Worm (Caenorhabditis elegans): ENCODE measurements around the gene gcy-6.

gcy-6 gene

ce11 chrV:10280112-10280511 is 33.7 kb downstream of the gcy-6 start:
- TF ChIP-seq F13C5.2 (tag; optimal IDR thresholded peaks at IDR 0.05) = no peak
- no peak for TF ChIP-seq scrt-1 (GFP tag; IDR thresholded peaks at IDR 0.05)
- no peak for TF ChIP-seq sea-1 (GFP tag; conservative IDR thresholded peaks at IDR 0.05)
- no peak for TF ChIP-seq aly-1 (tag; optimal IDR thresholded peaks at IDR 0.05)
- TF ChIP-seq flt-1 (GFP tag; IDR thresholded peaks at IDR 0.05) = no peak
- TF ChIP-seq tra-4 (tag; optimal IDR thresholded peaks at IDR 0.05) = no peak
- TF ChIP-seq pes-1 (GFP tag; IDR thresholded peaks at IDR 0.05) = no peak
- TF ChIP-seq ceh-36 (tag; optimal IDR thresholded peaks at IDR 0.05) = no peak
- no peak for TF ChIP-seq tbx-37 (GFP tag; conservative IDR thresholded peaks at IDR 0.05)
- TF ChIP-seq ceh-13 (GFP tag; optimal IDR thresholded peaks at IDR 0.05) = no peak
- no peak for TF ChIP-seq B0310.2 (tag; optimal IDR thresholded peaks at IDR 0.05)
- no peak for TF ChIP-seq ama-1 (optimal IDR thresholded peaks at IDR 0.05)
- no peak for TF ChIP-seq tbx-11 (GFP tag; IDR thresholded peaks at IDR 0.05)
- no peak for TF ChIP-seq hnd-1 (tag; optimal IDR thresholded peaks at IDR 0.05)
- TF ChIP-seq hmbx-1 (tag; optimal IDR thresholded peaks at IDR 0.05) = no peak
- no peak for TF ChIP-seq hmg-4 (GFP tag; optimal IDR thresholded peaks at IDR 0.05)
- TF ChIP-seq ets-7 (tag; optimal IDR thresholded peaks at IDR 0.05) = no peak

- no peak for TF ChIP-seq hmbx-1 (tag; optimal IDR thresholded peaks at IDR 0.05)
- no peak for TF ChIP-seq sea-1 (GFP tag; conservative IDR thresholded peaks at IDR 0.05)
- no peak for TF ChIP-seq ceh-13 (GFP tag; optimal IDR thresholded peaks at IDR 0.05)
- no peak for TF ChIP-seq hmg-4 (GFP tag; optimal IDR thresholded peaks at IDR 0.05)
- no peak for TF ChIP-seq ama-1 (optimal IDR thresholded peaks at IDR 0.05)
- TF ChIP-seq pes-1 (GFP tag; IDR thresholded peaks at IDR 0.05) = no peak
- no peak for TF ChIP-seq flt-1 (GFP tag; IDR thresholded peaks at IDR 0.05)
- no peak for TF ChIP-seq F13C5.2 (tag; optimal IDR thresholded peaks at IDR 0.05)
- TF ChIP-seq tra-4 (tag; optimal IDR thresholded peaks at IDR 0.05) = no peak
- TF ChIP-seq scrt-1 (GFP tag; IDR thresholded peaks at IDR 0.05) = no peak
- TF ChIP-seq B0310.2 (tag; optimal IDR thresholded peaks at IDR 0.05) = no peak
- no peak for TF ChIP-seq ceh-36 (tag; optimal IDR thresholded peaks at IDR 0.05)
These were observed 36.3 kb downstream of the gcy-6 start, which contains the start of gene lys-1 for ce11 chrV:10277579-10277978. TSS of gene lys-1 (plus strand) at chrV:10277904.

DNA sequence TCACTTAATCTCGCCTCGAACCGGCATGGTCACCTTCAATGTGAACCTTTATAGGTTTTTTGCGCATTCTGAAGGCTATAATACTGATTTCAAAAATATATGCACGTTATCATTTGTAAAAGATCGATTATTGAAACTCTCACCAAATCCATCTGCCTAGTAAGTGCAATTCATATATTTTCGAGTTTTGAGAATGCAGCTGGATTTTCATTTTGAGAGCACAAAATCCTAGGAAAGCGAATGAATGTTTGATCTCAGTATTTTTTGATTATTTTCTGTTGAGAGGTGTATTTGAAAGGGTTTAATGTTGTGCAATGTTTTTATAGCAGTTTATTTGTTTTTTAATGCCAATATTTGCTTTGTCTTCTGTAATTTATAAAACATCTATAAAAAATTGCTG is 37.8 kb downstream of the gcy-6 start:
- no peak for TF ChIP-seq pes-1 (GFP tag; IDR thresholded peaks at IDR 0.05)
- no peak for TF ChIP-seq ceh-13 (GFP tag; optimal IDR thresholded peaks at IDR 0.05)
- TF ChIP-seq scrt-1 (GFP tag; IDR thresholded peaks at IDR 0.05) = no peak
- no peak for TF ChIP-seq ama-1 (optimal IDR thresholded peaks at IDR 0.05)
- no peak for TF ChIP-seq B0310.2 (tag; optimal IDR thresholded peaks at IDR 0.05)
- no peak for TF ChIP-seq F13C5.2 (tag; optimal IDR thresholded peaks at IDR 0.05)
- no peak for TF ChIP-seq tbx-11 (GFP tag; IDR thresholded peaks at IDR 0.05)

DNA sequence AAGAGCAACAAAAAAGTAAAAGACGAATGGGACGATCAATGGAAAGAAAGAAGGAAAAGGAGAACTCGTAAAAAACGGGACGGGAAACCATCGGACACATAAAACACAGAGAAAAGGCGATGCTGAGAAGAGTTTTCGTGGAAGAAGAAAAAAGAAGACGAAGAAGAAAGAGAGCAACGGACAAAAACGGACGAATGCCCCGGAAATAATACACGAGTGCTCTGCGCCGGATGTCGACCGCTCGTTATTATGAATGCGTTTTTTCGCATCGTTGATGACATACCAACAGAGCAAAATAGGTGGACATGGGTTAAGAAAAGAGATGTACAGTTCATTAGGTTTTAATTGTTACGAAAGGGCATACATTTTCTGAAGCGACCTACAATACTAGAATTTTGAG is 38.2 kb downstream of the gcy-6 start, which contains the start of gene Y22F5A.11:
Gene Y22F5A.11, minus strand, starts transcription at position 28 of the 400 bp plus-strand sequence.
- TF ChIP-seq ets-7 (tag; optimal IDR thresholded peaks at IDR 0.05) (no peak), ceh-13 (GFP tag; optimal IDR thresholded peaks at IDR 0.05) (no peak), B0310.2 (tag; optimal IDR thresholded peaks at IDR 0.05) (no peak), scrt-1 (GFP tag; IDR thresholded peaks at IDR 0.05) (no peak)

DNA sequence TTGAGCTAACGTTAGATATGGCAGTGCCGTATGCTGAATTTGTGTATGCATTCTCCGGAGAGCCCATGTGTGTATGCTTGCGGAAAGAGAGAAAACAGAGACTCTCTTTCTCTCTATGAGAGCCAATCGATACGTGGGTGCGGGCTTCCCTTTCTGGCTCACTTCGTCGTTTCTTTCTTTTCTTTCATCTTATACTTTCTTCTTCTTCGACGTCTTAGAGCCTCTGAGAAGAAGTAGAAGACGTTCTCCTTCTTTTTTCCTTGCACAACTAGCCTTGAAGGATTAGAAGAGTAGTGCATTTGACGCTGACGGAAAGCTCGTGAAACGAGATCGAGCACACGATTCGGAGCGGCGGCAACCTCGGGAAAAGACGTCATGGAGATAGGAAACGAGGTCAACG is 40.0 kb downstream of the gcy-6 start:
- no peak for TF ChIP-seq hmg-4 (GFP tag; optimal IDR thresholded peaks at IDR 0.05)

- TF ChIP-seq hmg-4 (GFP tag; optimal IDR thresholded peaks at IDR 0.05) (no peak), tra-4 (tag; optimal IDR thresholded peaks at IDR 0.05) (no peak), sea-1 (GFP tag; conservative IDR thresholded peaks at IDR 0.05) (no peak), hnd-1 (tag; optimal IDR thresholded peaks at IDR 0.05) (no peak), tbx-11 (GFP tag; IDR thresholded peaks at IDR 0.05) (no peak), scrt-1 (GFP tag; IDR thresholded peaks at IDR 0.05) (no peak), B0310.2 (tag; optimal IDR thresholded peaks at IDR 0.05) (no peak), F13C5.2 (tag; optimal IDR thresholded peaks at IDR 0.05) (no peak), tbx-37 (GFP tag; conservative IDR thresholded peaks at IDR 0.05) (no peak), aly-1 (tag; optimal IDR thresholded peaks at IDR 0.05) (no peak), hmbx-1 (tag; optimal IDR thresholded peaks at IDR 0.05) (no peak), pes-1 (GFP tag; IDR thresholded peaks at IDR 0.05) (no peak), ets-7 (tag; optimal IDR thresholded peaks at IDR 0.05) (no peak), ceh-13 (GFP tag; optimal IDR thresholded peaks at IDR 0.05) (no peak), flt-1 (GFP tag; IDR thresholded peaks at IDR 0.05) (no peak), ceh-36 (tag; optimal IDR thresholded peaks at IDR 0.05) (no peak), ama-1 (optimal IDR thresholded peaks at IDR 0.05) (no peak)
These were observed 43.6 kb downstream of the gcy-6 start, which contains the start of gene ric-4 for ce11 chrV:10270214-10270613. TSS of gene ric-4 (minus strand) at chrV:10270314.

DNA sequence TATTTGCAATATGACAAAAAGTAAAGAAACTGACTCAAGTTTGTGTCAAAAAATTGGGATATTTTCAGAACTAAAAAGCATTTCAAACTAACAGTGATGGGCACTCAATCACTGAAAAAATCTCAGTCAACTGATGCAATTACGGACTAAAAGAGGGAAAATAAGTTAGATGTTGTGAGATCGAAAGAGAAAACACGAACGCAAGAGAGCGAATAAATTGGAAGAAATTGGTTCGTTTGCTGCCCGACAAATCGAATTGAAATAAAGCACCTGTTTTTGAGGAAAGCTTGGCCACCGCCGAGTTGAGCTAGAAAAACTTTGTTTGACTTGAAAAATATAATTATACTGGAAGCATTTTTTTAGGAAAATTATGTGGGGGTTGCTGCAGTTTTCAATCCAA is 47.8 kb downstream of the gcy-6 start:
- TF ChIP-seq ama-1 (optimal IDR thresholded peaks at IDR 0.05) = no peak

ce11 chrV:10265019-10265418 is 48.8 kb downstream of the gcy-6 start:
- TF ChIP-seq ama-1 (optimal IDR thresholded peaks at IDR 0.05) = no peak
- no peak for TF ChIP-seq flt-1 (GFP tag; IDR thresholded peaks at IDR 0.05)

DNA sequence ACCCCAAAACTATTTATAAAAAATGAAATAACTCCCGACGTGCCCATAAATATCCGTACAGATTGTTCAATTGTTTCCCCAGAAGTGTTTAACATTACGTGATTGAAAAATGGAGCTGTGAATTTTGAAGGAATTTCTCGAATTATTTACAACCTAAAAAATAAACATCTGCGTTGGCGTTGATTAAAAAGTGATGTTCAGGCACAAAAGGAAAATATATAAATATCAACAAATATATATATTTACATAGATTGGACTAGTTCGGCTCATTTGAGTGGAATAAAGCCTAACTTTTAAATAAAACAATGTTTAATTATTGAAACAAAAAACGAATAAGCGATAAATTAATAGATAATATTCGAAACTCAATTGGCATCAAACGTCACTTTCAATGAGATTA is 53.4 kb downstream of the gcy-6 start, which contains the start of gene sri-18:
Gene sri-18, minus strand, starts transcription at position 101 of the 400 bp plus-strand sequence.
- TF ChIP-seq hmg-4 (GFP tag; optimal IDR thresholded peaks at IDR 0.05) (no peak), tbx-11 (GFP tag; IDR thresholded peaks at IDR 0.05) (no peak), ceh-13 (GFP tag; optimal IDR thresholded peaks at IDR 0.05) (no peak), aly-1 (tag; optimal IDR thresholded peaks at IDR 0.05) (no peak), tra-4 (tag; optimal IDR thresholded peaks at IDR 0.05) (no peak), B0310.2 (tag; optimal IDR thresholded peaks at IDR 0.05) (no peak), tbx-37 (GFP tag; conservative IDR thresholded peaks at IDR 0.05) (no peak), flt-1 (GFP tag; IDR thresholded peaks at IDR 0.05) (no peak), sea-1 (GFP tag; conservative IDR thresholded peaks at IDR 0.05) (no peak), ets-7 (tag; optimal IDR thresholded peaks at IDR 0.05) (no peak), scrt-1 (GFP tag; IDR thresholded peaks at IDR 0.05) (no peak)

All from whole organism, early embryonic.